Worm (Caenorhabditis elegans) whole organism, L3 larva: ENCODE measurements around the gene ceh-63.

Source experiments
- aly-2 ChIP-seq: fragments of 150-350 bp; optimal IDR thresholded peaks from 2 replicates; lab custom pipeline; 2014; ENCODE audit warnings: missing biosample characterization, missing genetic modification characterization
- ama-1 ChIP-seq: fragments of 150-350 bp; optimal IDR thresholded peaks from 2 replicates; lab custom pipeline; 2018
- daf-12 ChIP-seq: fragments of 150-350 bp; optimal IDR thresholded peaks from 2 replicates; lab custom pipeline; 2014; ENCODE audit warnings: missing biosample characterization, missing genetic modification reagents, missing genetic modification characterization
- fkh-10 ChIP-seq: sonication (generic microtip); optimal IDR thresholded peaks from 2 replicates; lab custom pipeline; 2017; ENCODE audit warnings: missing biosample characterization, missing genetic modification reagents, missing genetic modification characterization
- fos-1 ChIP-seq: fragments of 150-350 bp; optimal IDR thresholded peaks from 2 replicates; lab custom pipeline; 2014; ENCODE audit warnings: missing biosample characterization, missing genetic modification characterization
- lin-15B ChIP-seq: fragments of 150-350 bp; optimal IDR thresholded peaks from 2 replicates; lab custom pipeline; 2014; ENCODE audit warnings: missing biosample characterization, missing genetic modification characterization
- lin-39 ChIP-seq: fragments of 150-350 bp; optimal IDR thresholded peaks from 2 replicates; lab custom pipeline; 2018; ENCODE audit warnings: missing biosample characterization, missing genetic modification reagents, missing genetic modification characterization
- nhr-237 ChIP-seq: fragments of 150-350 bp; optimal IDR thresholded peaks from 2 replicates; lab custom pipeline; 2014; ENCODE audit warnings: missing biosample characterization, missing genetic modification characterization
- nhr-77 ChIP-seq: fragments of 150-350 bp; optimal IDR thresholded peaks from 2 replicates; lab custom pipeline; 2014; ENCODE audit warnings: missing biosample characterization, missing genetic modification characterization
- pqm-1 ChIP-seq: fragments of 150-350 bp; optimal IDR thresholded peaks from 2 replicates; lab custom pipeline; 2017; ENCODE audit warnings: missing biosample characterization, missing genetic modification characterization, inconsistent platforms
- skn-1 ChIP-seq: fragments of 150-350 bp; optimal IDR thresholded peaks from 2 replicates; lab custom pipeline; 2014; ENCODE audit warnings: missing biosample characterization, missing genetic modification characterization
- snpc-4 ChIP-seq: fragments of 150-350 bp; optimal IDR thresholded peaks from 2 replicates; lab custom pipeline; 2014; ENCODE audit warnings: missing biosample characterization, missing genetic modification characterization
- unc-62 ChIP-seq: fragments of 150-350 bp; sonication (generic microtip); optimal IDR thresholded peaks from 4 replicates; lab custom pipeline; 2014; ENCODE audit warnings: missing biosample characterization, missing genetic modification reagents, missing genetic modification characterization

ce11 chrX:3673584-3674108 lies at the start of gene ceh-63:
- TF ChIP-seq nhr-237 (tag; lab: Kevin White, UChicago) (no peak), nhr-77 (no peak), fkh-10 (GFP tag; lab: Kevin White, UChicago) (no peak), daf-12 (tag; lab: Kevin White, UChicago) (no peak), unc-62 (GFP tag; lab: Kevin White, UChicago) (no peak), snpc-4 (tag; lab: Kevin White, UChicago) (no peak), aly-2 (tag; lab: Kevin White, UChicago) (no peak), fos-1 (tag; lab: Kevin White, UChicago) (no peak), skn-1 (tag; lab: Kevin White, UChicago) (no peak), lin-39 (tag; lab: Kevin White, UChicago) (no peak), ama-1 (lab: Kevin White, UChicago) (no peak), lin-15B (tag; lab: Kevin White, UChicago) (no peak), pqm-1 (tag; lab: Kevin White, UChicago) (no peak)
